Worm (Caenorhabditis elegans) whole organism, mixed stage, embryonic: ENCODE data around the gene W01D2.1.

Experiments used
- ceh-39 ChIP-seq: fragments of 150-350 bp; optimal IDR thresholded peaks from 2 replicates; lab custom pipeline; 2014; ENCODE audit warnings: missing biosample characterization, missing genetic modification characterization
- elt-1 ChIP-seq: sonication (generic microtip); optimal IDR thresholded peaks from 2 replicates; lab custom pipeline; 2017; ENCODE audit warnings: missing genetic modification characterization, mild to moderate bottlenecking, missing compliant biosample characterization, antibody characterized with exemption, moderate library complexity, borderline replicate concordance; ENCODE audit not compliant: insufficient read depth
- lin-32 ChIP-seq: fragments of 200-800 bp; sonication (Bioruptor generic); optimal IDR thresholded peaks from 2 replicates; lab custom pipeline; 2018; ENCODE audit warnings: mild to moderate bottlenecking, missing genetic modification characterization, missing compliant biosample characterization
- lsy-2 ChIP-seq: fragments of 150-350 bp; optimal IDR thresholded peaks from 2 replicates; lab custom pipeline; 2014; ENCODE audit warnings: missing biosample characterization, missing genetic modification characterization
- mls-2 ChIP-seq: sonication (generic microtip); optimal IDR thresholded peaks from 2 replicates; lab custom pipeline; 2016; ENCODE audit warnings: mild to moderate bottlenecking, missing genetic modification characterization, moderate library complexity, missing compliant biosample characterization
- nhr-12 ChIP-seq: fragments of 150-350 bp; optimal IDR thresholded peaks from 2 replicates; lab custom pipeline; 2014; ENCODE audit warnings: missing biosample characterization, missing genetic modification characterization
- nhr-237 ChIP-seq: fragments of 150-350 bp; optimal IDR thresholded peaks from 2 replicates; lab custom pipeline; 2014; ENCODE audit warnings: missing biosample characterization, missing genetic modification characterization
- nhr-28 ChIP-seq: fragments of 150-350 bp; optimal IDR thresholded peaks from 2 replicates; lab custom pipeline; 2014; ENCODE audit warnings: missing biosample characterization, missing genetic modification characterization
- snpc-4 ChIP-seq: fragments of 150-350 bp; optimal IDR thresholded peaks from 2 replicates; lab custom pipeline; 2014; ENCODE audit warnings: missing biosample characterization, missing genetic modification characterization

DNA sequence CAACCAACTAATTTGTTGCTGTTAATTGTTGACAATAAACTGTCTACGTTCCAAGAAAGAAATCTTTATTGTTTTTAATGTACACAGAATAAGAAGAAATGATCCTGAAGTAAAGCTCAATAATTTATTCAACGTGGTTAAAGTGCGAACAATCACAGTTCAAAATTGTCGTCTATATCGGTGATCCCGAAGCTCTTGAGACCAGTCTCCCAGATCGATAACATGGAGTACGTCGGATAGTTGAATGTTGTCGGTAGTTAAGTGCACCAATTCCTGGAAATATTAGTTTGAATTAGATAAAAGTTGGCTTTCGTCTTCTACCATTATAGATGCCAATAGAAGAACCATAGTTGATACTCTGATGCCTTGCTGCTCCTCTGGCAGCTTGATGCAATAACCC, 768 bp downstream of the W01D2.1 start:
- TF ChIP-seq elt-1 (tag; lab: Kevin White, UChicago) (no peak), snpc-4 (no peak), ceh-39 (tag; lab: Kevin White, UChicago) (no peak), mls-2 (no peak), lin-32 (GFP tag; lab: Kevin White, UChicago) (no peak), lsy-2 (tag; lab: Kevin White, UChicago) (no peak), nhr-237 (tag; lab: Kevin White, UChicago) (no peak), nhr-12 (tag; lab: Kevin White, UChicago) (no peak), nhr-28 (tag; lab: Kevin White, UChicago) (no peak)
